Fruit fly (Drosophila melanogaster) whole organism, wandering third instar larva: ENCODE measurements around the gene CG6244.

Source experiments
- Myc ChIP-seq: fragments of >200 bp; optimal IDR thresholded peaks from 2 replicates; lab custom pipeline; 2017
- foxo ChIP-seq, 2 experiments: fragments of 200-800 bp; sonication (Bioruptor generic); optimal IDR thresholded peaks; 2 replicates in 1 of 2; 3 replicates in 1 of 2; lab custom pipeline; 2016 to 2017; ENCODE audit warnings: missing biosample characterization in 2 of 2, missing genetic modification characterization in 2 of 2

- TF ChIP-seq foxo (GFP tag; optimal IDR thresholded peaks at IDR 0.05; lab: Kevin White, UChicago) (no peak), Myc (lab: Kevin White, UChicago) (no peak)
Measured at dm6 chr3L:15768947-15769389, 39.2 kb upstream of the CG6244 start.
